Worm (Caenorhabditis elegans) whole organism, young adult: Measurements from ENCODE around the gene C04E12.2.
"Not testable (repeated sequence)": the region's sequence is repeated elsewhere in the genome, so short reads cannot be mapped to it uniquely, and the experiment has no call there.

Source experiments
- F37B4.10 ChIP-seq: fragments of 200-800 bp; sonication (Bioruptor generic); IDR thresholded peaks from 2 replicates; pipeline ENCODE4 v1.3.6; 2022; ENCODE audit warnings: missing genetic modification characterization, missing compliant biosample characterization
- F55B11.4 ChIP-seq: sonication (generic microtip); optimal IDR thresholded peaks from 2 replicates; lab custom pipeline; 2016; ENCODE audit warnings: missing compliant biosample characterization, missing genetic modification characterization, borderline replicate concordance; ENCODE audit not compliant: insufficient read depth
- K11D2.4 ChIP-seq: fragments of 200-800 bp; sonication (Bioruptor generic); IDR thresholded peaks from 2 replicates; pipeline ENCODE4 v1.3.6; 2022; ENCODE audit warnings: missing genetic modification reagents, missing genetic modification characterization, missing compliant biosample characterization
- Y79H2A.3 ChIP-seq: fragments of 200-800 bp; sonication (Bioruptor generic); conservative IDR thresholded peaks from 2 replicates; pipeline ENCODE4 v1.3.6; 2022; ENCODE audit warnings: missing genetic modification reagents, missing genetic modification characterization, missing compliant biosample characterization
- aptf-3 ChIP-seq: fragments of 200-800 bp; sonication (Bioruptor generic); IDR thresholded peaks from 2 replicates; pipeline ENCODE4 v1.3.6; 2022; ENCODE audit warnings: missing genetic modification characterization, missing compliant biosample characterization
- cebp-2 ChIP-seq: fragments of 200-800 bp; sonication (Bioruptor generic); IDR thresholded peaks from 2 replicates; pipeline ENCODE4 v1.3.6; 2022; ENCODE audit warnings: missing genetic modification characterization, missing compliant biosample characterization
- ceh-27 ChIP-seq: fragments of 200-800 bp; sonication (Bioruptor generic); optimal IDR thresholded peaks from 2 replicates; lab custom pipeline; 2018; ENCODE audit warnings: mild to moderate bottlenecking, missing genetic modification characterization, moderate library complexity, missing compliant biosample characterization
- ceh-40 ChIP-seq: fragments of 200-800 bp; sonication (Bioruptor generic); IDR thresholded peaks from 2 replicates; pipeline ENCODE4 v1.3.6; 2022; ENCODE audit warnings: missing genetic modification characterization, missing compliant biosample characterization
- chd-7 ChIP-seq: sonication (generic microtip); optimal IDR thresholded peaks from 2 replicates; lab custom pipeline; 2016; ENCODE audit warnings: mild to moderate bottlenecking, missing genetic modification characterization, moderate library complexity, missing compliant biosample characterization
- efl-1 ChIP-seq: fragments of 150-350 bp; optimal IDR thresholded peaks from 2 replicates; lab custom pipeline; 2014; ENCODE audit warnings: missing biosample characterization, missing genetic modification reagents, missing genetic modification characterization
- egl-18 ChIP-seq: fragments of 200-800 bp; sonication (Bioruptor generic); IDR thresholded peaks from 2 replicates; pipeline ENCODE4 v1.3.6; 2022; ENCODE audit warnings: missing genetic modification reagents, missing genetic modification characterization, missing compliant biosample characterization
- egl-44 ChIP-seq: fragments of 200-800 bp; sonication (Bioruptor generic); IDR thresholded peaks from 2 replicates; pipeline ENCODE4 v1.3.6; 2022; ENCODE audit warnings: missing genetic modification reagents, missing genetic modification characterization, missing compliant biosample characterization
- hlh-26 ChIP-seq: fragments of 200-800 bp; sonication (Bioruptor generic); conservative IDR thresholded peaks from 2 replicates; pipeline ENCODE4 v1.3.6; 2022; ENCODE audit warnings: missing genetic modification reagents, missing genetic modification characterization, missing compliant biosample characterization
- hmg-1.2 ChIP-seq: fragments of 200-800 bp; sonication (Bioruptor generic); IDR thresholded peaks from 2 replicates; pipeline ENCODE4 v1.3.6; 2022; ENCODE audit warnings: missing genetic modification reagents, missing genetic modification characterization, missing compliant biosample characterization
- hmg-20 ChIP-seq: fragments of 200-800 bp; sonication (Bioruptor generic); IDR thresholded peaks from 2 replicates; pipeline ENCODE4 v1.3.6; 2022; ENCODE audit warnings: missing genetic modification reagents, missing genetic modification characterization, missing compliant biosample characterization
- hsf-1 ChIP-seq: fragments of 200-800 bp; sonication (Bioruptor generic); IDR thresholded peaks from 2 replicates; pipeline ENCODE4 v1.3.6; 2022; ENCODE audit warnings: missing genetic modification reagents, missing genetic modification characterization, missing compliant biosample characterization
- lin-26 ChIP-seq: fragments of 200-800 bp; sonication (Bioruptor generic); IDR thresholded peaks from 2 replicates; pipeline ENCODE4 v1.3.6; 2022; ENCODE audit warnings: missing genetic modification reagents, missing genetic modification characterization, missing compliant biosample characterization
- lsy-27 ChIP-seq: sonication (generic microtip); optimal IDR thresholded peaks from 2 replicates; lab custom pipeline; 2017; ENCODE audit warnings: missing genetic modification characterization, mild to moderate bottlenecking, missing compliant biosample characterization, antibody characterized with exemption, missing genotype, borderline replicate concordance; ENCODE audit not compliant: insufficient read depth
- madf-10 ChIP-seq: sonication (generic microtip); optimal IDR thresholded peaks from 2 replicates; lab custom pipeline; 2016; ENCODE audit warnings: mild to moderate bottlenecking, missing genetic modification characterization, missing compliant biosample characterization
- nfya-1 ChIP-seq: sonication (generic microtip); optimal IDR thresholded peaks from 2 replicates; lab custom pipeline; 2017; ENCODE audit warnings: antibody characterized with exemption, missing compliant biosample characterization, missing genetic modification characterization, borderline replicate concordance; ENCODE audit not compliant: insufficient read depth
- nfya-2 ChIP-seq: fragments of 200-800 bp; sonication (Bioruptor generic); IDR thresholded peaks from 2 replicates; pipeline ENCODE4 v1.3.6; 2022; ENCODE audit warnings: missing genetic modification reagents, missing genetic modification characterization, missing compliant biosample characterization
- nhr-179 ChIP-seq: sonication (generic microtip); optimal IDR thresholded peaks from 2 replicates; lab custom pipeline; 2016; ENCODE audit warnings: mild to moderate bottlenecking, missing genetic modification characterization, missing compliant biosample characterization
- nhr-27 ChIP-seq: fragments of 200-800 bp; sonication (Bioruptor generic); optimal IDR thresholded peaks from 2 replicates; lab custom pipeline; 2018; ENCODE audit warnings: mild to moderate bottlenecking, missing genetic modification characterization, moderate library complexity, missing compliant biosample characterization
- pbrm-1 ChIP-seq: fragments of 200-800 bp; sonication (Bioruptor generic); IDR thresholded peaks from 2 replicates; pipeline ENCODE4 v1.3.6; 2022; ENCODE audit warnings: missing genetic modification reagents, missing genetic modification characterization, missing compliant biosample characterization
- repo-1 ChIP-seq: sonication (generic microtip); optimal IDR thresholded peaks from 2 replicates; lab custom pipeline; 2017; ENCODE audit warnings: mild to moderate bottlenecking, missing genetic modification characterization, missing compliant biosample characterization
- snpc-1.3 ChIP-seq: sonication (generic microtip); optimal IDR thresholded peaks from 2 replicates; lab custom pipeline; 2017; ENCODE audit warnings: missing genetic modification characterization, mild to moderate bottlenecking, missing compliant biosample characterization, antibody characterized with exemption, moderate library complexity, missing genotype, missing genetic modification reagents; ENCODE audit not compliant: insufficient read depth
- snpc-3.4 ChIP-seq: sonication (generic microtip); optimal IDR thresholded peaks from 2 replicates; lab custom pipeline; 2017; ENCODE audit warnings: missing genetic modification characterization, mild to moderate bottlenecking, missing compliant biosample characterization, antibody characterized with exemption, moderate library complexity, missing genotype, missing genetic modification reagents
- snpc-4 ChIP-seq, 5 experiments: fragments of 150-350 bp in 1 of 5; sonication (generic microtip) in 4 of 5; optimal IDR thresholded peaks; 2 replicates each; lab custom pipeline; 2014 to 2018; ENCODE audit warnings: missing genetic modification characterization in 5 of 5, missing biosample characterization in 3 of 5, antibody characterized with exemption in 2 of 5, mild to moderate bottlenecking in 2 of 5, missing compliant biosample characterization in 2 of 5, missing genotype in 2 of 5, moderate library complexity in 2 of 5, missing genetic modification reagents in 1 of 5
- sptf-2 ChIP-seq: fragments of 200-800 bp; sonication (Bioruptor generic); optimal IDR thresholded peaks from 2 replicates; lab custom pipeline; 2018; ENCODE audit warnings: mild to moderate bottlenecking, missing genetic modification characterization, missing compliant biosample characterization
- unc-130 ChIP-seq: sonication (generic microtip); optimal IDR thresholded peaks from 2 replicates; lab custom pipeline; 2016; ENCODE audit warnings: missing genetic modification reagents, missing genetic modification characterization, missing compliant biosample characterization
- xnd-1 ChIP-seq: sonication (generic microtip); optimal IDR thresholded peaks from 2 replicates; lab custom pipeline; 2016; ENCODE audit warnings: missing genotype, missing genetic modification reagents, missing genetic modification characterization, missing compliant biosample characterization
- ztf-22 ChIP-seq: fragments of 200-800 bp; sonication (Bioruptor generic); optimal IDR thresholded peaks from 2 replicates; lab custom pipeline; 2018; ENCODE audit warnings: mild to moderate bottlenecking, missing genetic modification characterization, moderate library complexity, missing compliant biosample characterization
- ztf-26 ChIP-seq: sonication (generic microtip); optimal IDR thresholded peaks from 2 replicates; lab custom pipeline; 2017; ENCODE audit warnings: missing genetic modification characterization, missing compliant biosample characterization
- ztf-28 ChIP-seq: fragments of 200-800 bp; sonication (Bioruptor generic); IDR thresholded peaks from 2 replicates; pipeline ENCODE4 v1.3.6; 2022; ENCODE audit warnings: missing genetic modification reagents, missing genetic modification characterization, missing compliant biosample characterization

C04E12.2 gene

DNA sequence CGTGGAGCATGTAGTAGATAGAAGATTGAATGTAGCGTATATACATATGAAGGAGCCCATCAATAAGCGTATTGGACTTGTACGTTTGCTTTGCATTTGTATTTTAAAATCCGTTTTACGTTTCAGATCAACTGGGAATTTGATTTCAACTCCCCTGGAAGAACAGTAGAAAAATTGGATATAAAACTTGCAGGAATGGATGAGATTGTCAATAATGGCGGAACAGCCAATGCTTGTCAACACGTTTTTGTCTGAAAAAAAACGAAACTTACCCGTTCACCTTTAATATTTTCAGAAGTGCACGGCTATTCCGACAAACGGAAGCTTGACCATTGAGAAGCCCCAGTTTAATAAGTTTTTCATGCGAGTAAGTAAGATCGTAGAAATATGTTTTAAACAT, at the start of gene C04E12.2:
Gene C04E12.2, plus strand, starts transcription at position 301 of the 400 bp plus-strand sequence.
- not testable (repeated sequence) for TF ChIP-seq repo-1 (tag; lab: Kevin White, UChicago); xnd-1 (tag; lab: Kevin White, UChicago); K11D2.4 (GFP tag; lab: Robert Waterston, UW)

DNA sequence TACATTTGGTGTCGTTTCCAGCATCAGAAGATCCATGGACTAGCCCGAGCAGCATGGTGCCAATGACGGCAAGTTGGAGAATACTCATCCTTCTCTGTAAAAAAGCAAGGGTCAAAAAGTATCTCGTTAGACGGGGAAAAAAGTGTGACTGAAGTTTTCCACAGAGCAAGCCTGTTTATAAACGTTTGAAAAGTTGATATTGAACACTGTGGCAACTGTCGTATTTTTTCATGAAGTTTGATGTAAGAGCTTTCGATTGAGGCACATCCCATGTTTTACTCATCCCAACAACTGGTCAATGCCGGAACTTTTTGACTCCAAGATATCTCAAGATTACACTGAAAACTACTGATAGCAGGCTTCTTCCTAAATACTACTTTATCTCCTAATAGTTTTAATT, 48.9 kb upstream of the C04E12.2 start, which contains the start of gene F35F10.13:
Gene F35F10.13, minus strand, starts transcription at position 101 of the 400 bp plus-strand sequence.
- TF ChIP-seq hsf-1 (no peak), efl-1 (no peak), ceh-27 (no peak), hlh-26 (no peak), hmg-20 (no peak), sptf-2 (GFP tag; lab: Kevin White, UChicago) (no peak), ceh-40 (no peak), chd-7 (tag; lab: Kevin White, UChicago) (no peak), unc-130 (GFP tag; lab: Kevin White, UChicago) (no peak), lsy-27 (tag; lab: Kevin White, UChicago) (no peak), Y79H2A.3 (GFP tag; lab: Robert Waterston, UW) (no peak)

DNA sequence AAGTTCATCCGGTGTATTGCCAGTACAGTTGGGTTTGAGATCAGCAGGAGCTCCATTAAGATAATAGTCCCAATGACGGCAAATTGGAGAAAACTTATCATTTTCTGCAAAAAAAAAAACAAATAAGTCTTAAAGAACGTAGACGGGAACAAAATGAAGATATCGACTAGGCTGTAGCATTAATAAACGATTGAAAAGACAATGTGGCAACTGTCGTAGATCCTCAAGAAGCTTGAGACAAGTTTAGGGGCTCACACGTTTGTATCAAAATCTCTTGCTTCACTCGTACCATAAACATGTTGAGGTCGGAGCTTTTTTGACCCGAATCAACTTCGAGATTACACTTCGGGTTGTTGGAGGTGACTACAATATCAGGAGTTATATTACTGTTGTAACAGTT, 47.9 kb upstream of the C04E12.2 start, which contains the start of gene F35F10.14:
Gene F35F10.14, minus strand, starts transcription at position 101 of the 400 bp plus-strand sequence.
- TF ChIP-seq ztf-28 (GFP tag; lab: Robert Waterston, UW) (0 out of 2 replicates have a peak, but pooled peaks have one; percentile 26), chd-7 (tag; lab: Kevin White, UChicago) (no peak), nfya-1 (tag; lab: Kevin White, UChicago) (no peak)

DNA sequence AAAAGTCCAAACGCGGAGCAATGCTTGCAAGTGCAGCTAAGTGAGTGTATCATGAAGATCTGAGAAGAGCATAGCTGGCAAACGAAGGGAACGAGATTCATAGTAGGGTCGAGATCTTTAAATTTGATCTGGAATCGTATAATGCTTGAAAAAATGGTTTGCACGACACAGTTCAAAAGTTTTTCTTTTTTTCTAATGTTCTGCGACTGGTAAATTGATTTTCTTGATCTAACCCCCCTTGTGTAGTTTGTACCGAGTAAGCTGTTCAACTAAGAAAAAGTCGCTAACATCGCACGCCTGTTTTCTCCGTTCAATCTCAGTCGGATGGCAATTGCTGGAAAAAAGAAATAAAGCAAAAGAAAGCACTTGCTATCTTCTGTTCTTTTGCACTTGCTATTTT, 47.4 kb upstream of the C04E12.2 start, which contains the start of gene C17B7.14:
Gene C17B7.14, minus strand, starts transcription at position 101 of the 400 bp plus-strand sequence.
- TF ChIP-seq ztf-26 (no peak), unc-130 (GFP tag; lab: Kevin White, UChicago) (no peak), cebp-2 (GFP tag; lab: Robert Waterston, UW) (no peak), nhr-179 (tag; lab: Kevin White, UChicago) (no peak), egl-18 (no peak), snpc-3.4 (no peak), aptf-3 (GFP tag; lab: Robert Waterston, UW) (no peak), efl-1 (no peak), ztf-22 (GFP tag; lab: Kevin White, UChicago) (no peak), F37B4.10 (no peak), lin-26 (GFP tag; lab: Robert Waterston, UW) (no peak), ceh-40 (no peak), hmg-1.2 (no peak), xnd-1 (tag; lab: Kevin White, UChicago) (no peak), egl-44 (GFP tag; lab: Robert Waterston, UW) (no peak), nhr-27 (tag; lab: Kevin White, UChicago) (no peak), repo-1 (tag; lab: Kevin White, UChicago) (no peak), madf-10 (tag; lab: Kevin White, UChicago) (no peak), snpc-4 (GFP tag; optimal IDR thresholded peaks at IDR 0.05; lab: Kevin White, UChicago) (no peak), snpc-4 (tag; optimal IDR thresholded peaks at IDR 0.05; lab: Kevin White, UChicago) (no peak)

DNA sequence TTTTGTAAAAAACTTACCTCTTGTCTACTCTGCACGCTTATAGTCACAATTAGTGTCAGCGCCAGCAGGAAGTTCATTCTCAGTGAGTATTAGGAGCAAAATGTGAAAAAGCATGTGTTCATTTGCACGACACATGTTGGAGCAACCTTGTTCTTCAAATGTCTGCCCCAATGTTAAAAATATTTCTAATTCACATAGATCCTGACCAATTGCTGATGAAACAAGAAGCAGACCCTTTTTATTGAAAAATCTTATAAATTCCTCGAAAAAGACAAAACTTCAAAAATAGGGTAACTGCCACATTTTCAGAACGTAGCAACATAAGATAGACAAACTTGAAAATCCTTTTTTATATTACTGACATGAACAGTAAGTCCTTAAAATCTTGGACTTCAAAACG, 43.7 kb upstream of the C04E12.2 start, which contains the start of gene C17B7.8:
Gene C17B7.8, minus strand, starts transcription at position 101 of the 400 bp plus-strand sequence.
- TF ChIP-seq pbrm-1 (no peak), snpc-1.3 (tag; lab: Kevin White, UChicago) (no peak), nfya-2 (GFP tag; lab: Robert Waterston, UW) (no peak), F55B11.4 (tag; lab: Kevin White, UChicago) (no peak)
